Fruit fly (Drosophila melanogaster): ENCODE data around the gene AkhR.

AkhR gene

dm6 chr2L:6692048-6692447 lies 23.9 kb downstream of the AkhR start (continued):
- TF ChIP-seq CG8319 (GFP tag; optimal IDR thresholded peaks at IDR 0.05) = no peak
- TF ChIP-seq CG6808 (GFP tag; optimal IDR thresholded peaks at IDR 0.05) = no peak
- TF ChIP-seq CG1621 (tag; optimal IDR thresholded peaks at IDR 0.05) = no peak
- TF ChIP-seq salr (GFP tag; optimal IDR thresholded peaks at IDR 0.05) = no peak
- peak; percentile 48; the same call in 1 of the 3 replicates for TF ChIP-seq CG8119 (GFP tag; IDR thresholded peaks at IDR 0.05)
- TF ChIP-seq Smox (GFP tag; optimal IDR thresholded peaks at IDR 0.05) = peak; percentile 1
- peak; percentile 8 for TF ChIP-seq Ets96B (tag; optimal IDR thresholded peaks at IDR 0.05)
- peak; percentile 14 for TF ChIP-seq CG10669 (GFP tag; optimal IDR thresholded peaks at IDR 0.05)
- TF ChIP-seq dsx (GFP tag; optimal IDR thresholded peaks at IDR 0.05; ENCODE audit: poor library complexity, severe bottlenecking) = no peak
- no peak for TF ChIP-seq Lpt (GFP tag; optimal IDR thresholded peaks at IDR 0.05)
- TF ChIP-seq CG11902 (GFP tag; optimal IDR thresholded peaks at IDR 0.05) = no peak
- no peak for TF ChIP-seq fd59A (GFP tag; optimal IDR thresholded peaks at IDR 0.05)
- TF ChIP-seq ss (GFP tag; optimal IDR thresholded peaks at IDR 0.05) = no peak
- no peak for TF ChIP-seq vri (GFP tag; optimal IDR thresholded peaks at IDR 0.05)
- TF ChIP-seq CG3032 (tag; optimal IDR thresholded peaks at IDR 0.05) = no peak
- no peak for TF ChIP-seq CG9139 (GFP tag; optimal IDR thresholded peaks at IDR 0.05)
- no peak for TF ChIP-seq CG16779 (tag; optimal IDR thresholded peaks at IDR 0.05)

- no peak for TF ChIP-seq CG8632 (GFP tag; optimal IDR thresholded peaks at IDR 0.05)
- TF ChIP-seq Ets21C (GFP tag; optimal IDR thresholded peaks at IDR 0.05) = no peak
- no peak for TF ChIP-seq Sox102F (GFP tag; optimal IDR thresholded peaks at IDR 0.05)
- no peak for TF ChIP-seq CG11902 (GFP tag; optimal IDR thresholded peaks at IDR 0.05)
- no peak for TF ChIP-seq CG3919 (GFP tag; optimal IDR thresholded peaks at IDR 0.05)
- no peak for TF ChIP-seq topi (GFP tag; optimal IDR thresholded peaks at IDR 0.05)
- TF ChIP-seq CG6808 (GFP tag; optimal IDR thresholded peaks at IDR 0.05) = no peak
- no peak for TF ChIP-seq CG11762 (GFP tag; optimal IDR thresholded peaks at IDR 0.05; ENCODE audit: insufficient read depth)
- no peak for TF ChIP-seq Met (GFP tag; optimal IDR thresholded peaks at IDR 0.05)
- no peak for TF ChIP-seq svp (GFP tag)
- TF ChIP-seq CG15336 (GFP tag; IDR thresholded peaks at IDR 0.05) = no peak
- no peak for TF ChIP-seq Sox15 (GFP tag; optimal IDR thresholded peaks at IDR 0.05)
- no peak for TF ChIP-seq eg (GFP tag; IDR thresholded peaks at IDR 0.05)
- no peak for TF ChIP-seq spab (GFP tag; optimal IDR thresholded peaks at IDR 0.05)
These were observed 29.4 kb downstream of the AkhR start, which contains the start of gene CG11327 for dm6 chr2L:6686612-6687011. Gene CG11327 (minus strand): TSS chr2L:6686712.

DNA sequence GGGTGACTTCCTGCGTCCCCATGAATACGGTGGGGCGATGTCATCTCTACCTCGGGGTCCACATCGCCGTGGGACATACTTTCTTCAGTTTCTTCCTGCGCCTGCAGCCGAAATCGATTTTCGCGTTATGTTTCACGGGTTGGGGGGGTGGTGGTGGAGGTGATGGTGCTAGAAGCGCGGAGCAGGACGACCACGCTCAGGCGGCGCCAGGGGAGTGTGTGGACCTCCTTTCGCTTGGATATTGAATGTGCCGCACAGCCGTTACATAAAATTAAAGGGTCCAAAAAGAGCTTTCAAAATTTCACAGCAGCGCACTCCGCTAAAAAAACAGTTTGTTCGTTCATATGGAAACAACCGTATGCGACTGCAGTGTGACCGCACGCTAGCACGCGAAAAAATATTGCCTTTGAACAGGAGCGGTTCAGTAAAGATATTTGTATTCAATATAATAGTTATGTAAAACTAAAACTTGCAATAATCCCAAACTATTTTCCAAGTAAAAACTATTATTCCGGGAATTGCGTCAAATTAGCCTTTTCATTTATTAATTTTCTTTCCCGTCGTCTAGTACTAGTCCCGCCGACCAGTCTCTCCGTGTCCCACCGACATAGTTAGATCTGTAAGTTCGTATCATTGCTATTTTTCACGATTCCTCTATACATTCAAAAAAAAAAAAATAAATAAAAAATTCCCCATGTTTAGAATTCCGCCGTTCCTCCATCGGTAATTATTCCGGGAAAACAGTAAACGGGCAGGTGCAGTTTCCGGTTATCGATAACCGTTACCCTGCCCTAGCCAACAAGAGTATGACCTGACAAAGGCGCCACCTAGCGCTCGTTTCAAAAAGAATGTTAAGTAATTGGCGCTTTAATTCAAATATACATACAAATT lies 31.7 kb downstream of the AkhR start, which contains the start of gene Nhe3:
Gene Nhe3 (minus strand): TSS at position 373 of the 891 bp plus-strand sequence.
- TF ChIP-seq CG3032 (tag; optimal IDR thresholded peaks at IDR 0.05) (peak; percentile 71), dsx (GFP tag; optimal IDR thresholded peaks at IDR 0.05; ENCODE audit: poor library complexity, severe bottlenecking) (no peak), pdm3 (GFP tag; optimal IDR thresholded peaks at IDR 0.05) (peak; percentile 32), Hr4 (GFP tag; optimal IDR thresholded peaks at IDR 0.05) (peak; percentile 80), CG7368 (GFP tag; optimal IDR thresholded peaks at IDR 0.05) (no peak), eg (GFP tag; IDR thresholded peaks at IDR 0.05) (peak; percentile 80), vri (GFP tag; optimal IDR thresholded peaks at IDR 0.05) (peak; percentile 63), Ets96B (tag; optimal IDR thresholded peaks at IDR 0.05) (no peak), CG6808 (GFP tag; optimal IDR thresholded peaks at IDR 0.05) (no peak), CG4318 (GFP tag; optimal IDR thresholded peaks at IDR 0.05) (no peak), Sox15 (GFP tag; optimal IDR thresholded peaks at IDR 0.05) (peak; percentile 71), Eip75B (GFP tag; optimal IDR thresholded peaks at IDR 0.05) (peak; percentile 50), Smox (GFP tag; optimal IDR thresholded peaks at IDR 0.05) (no peak), CG3919 (GFP tag; optimal IDR thresholded peaks at IDR 0.05) (no peak), achi (GFP tag; optimal IDR thresholded peaks at IDR 0.05) (no peak), CG11294 (GFP tag; IDR thresholded peaks at IDR 0.05) (peak; percentile 62; the same call in 1 of the 2 replicates), spab (GFP tag; optimal IDR thresholded peaks at IDR 0.05) (no peak), dac (GFP tag; optimal IDR thresholded peaks at IDR 0.05) (peak; percentile 45), CG6854 (GFP tag; optimal IDR thresholded peaks at IDR 0.05) (peak; percentile 9), esn (GFP tag; optimal IDR thresholded peaks at IDR 0.05) (peak; percentile 89), CG32006 (GFP tag; optimal IDR thresholded peaks at IDR 0.05) (no peak), svp (GFP tag) (peak; percentile 87), CG16779 (tag; optimal IDR thresholded peaks at IDR 0.05) (no peak), CG8119 (GFP tag; IDR thresholded peaks at IDR 0.05) (no peak; the same call in 2 of the 3 replicates), ss (GFP tag; optimal IDR thresholded peaks at IDR 0.05) (no peak), acj6 (GFP tag; optimal IDR thresholded peaks at IDR 0.05) (peak; percentile 82), Met (GFP tag; optimal IDR thresholded peaks at IDR 0.05) (peak; percentile 27), CG10669 (GFP tag; optimal IDR thresholded peaks at IDR 0.05) (no peak), topi (GFP tag; optimal IDR thresholded peaks at IDR 0.05) (peak; percentile 81), net (GFP tag; optimal IDR thresholded peaks at IDR 0.05) (no peak), Sox102F (GFP tag; optimal IDR thresholded peaks at IDR 0.05) (no peak), cyc (GFP tag; optimal IDR thresholded peaks at IDR 0.05) (peak; percentile 82)
